Worm (Caenorhabditis elegans) whole organism, L1 larva: ENCODE results near the gene srv-24.
"Not testable (repeated sequence)": the region's sequence is repeated elsewhere in the genome, so short reads cannot be mapped to it uniquely, and the experiment has no call there.

ENCODE experiments used
- C04F5.9 ChIP-seq: sonication (generic microtip); optimal IDR thresholded peaks from 2 replicates; lab custom pipeline; 2016; ENCODE audit warnings: missing genetic modification characterization, missing compliant biosample characterization
- F16B12.6 ChIP-seq: fragments of 150-350 bp; optimal IDR thresholded peaks from 2 replicates; lab custom pipeline; 2014; ENCODE audit warnings: missing biosample characterization, missing genetic modification characterization
- blmp-1 ChIP-seq: fragments of 150-350 bp; optimal IDR thresholded peaks from 2 replicates; lab custom pipeline; 2014; ENCODE audit warnings: missing biosample characterization, missing genetic modification characterization
- ceh-90 ChIP-seq: sonication (generic microtip); optimal IDR thresholded peaks from 2 replicates; lab custom pipeline; 2016; ENCODE audit warnings: missing genetic modification characterization, missing compliant biosample characterization
- dpl-1 ChIP-seq, 3 experiments: fragments of 150-350 bp in 2 of 3; sonication (generic microtip) in 1 of 3; optimal IDR thresholded peaks; 2 replicates each; lab custom pipeline; 2014 to 2017; ENCODE audit warnings: missing biosample characterization in 3 of 3, missing genetic modification characterization in 3 of 3, missing genetic modification reagents in 3 of 3
- dsc-1 ChIP-seq: sonication (generic microtip); optimal IDR thresholded peaks from 2 replicates; lab custom pipeline; 2016; ENCODE audit warnings: mild to moderate bottlenecking, missing genetic modification characterization, missing compliant biosample characterization
- efl-3 ChIP-seq: fragments of 200-800 bp; sonication (Bioruptor generic); optimal IDR thresholded peaks from 2 replicates; lab custom pipeline; 2018; ENCODE audit warnings: mild to moderate bottlenecking, missing genetic modification characterization, missing compliant biosample characterization
- egl-13 ChIP-seq: sonication (generic microtip); optimal IDR thresholded peaks from 2 replicates; lab custom pipeline; 2016; ENCODE audit warnings: missing genotype, missing genetic modification reagents, missing genetic modification characterization, missing compliant biosample characterization
- egl-27 ChIP-seq, 2 experiments: fragments of 150-350 bp in 1 of 2; sonication (generic microtip); optimal IDR thresholded peaks; 3 replicates each; lab custom pipeline; 2017 to 2018; ENCODE audit warnings: missing biosample characterization in 2 of 2, missing genetic modification characterization in 2 of 2, missing genetic modification reagents in 2 of 2
- elt-2 ChIP-seq: sonication (generic microtip); optimal IDR thresholded peaks from 2 replicates; lab custom pipeline; 2016; ENCODE audit warnings: missing genetic modification characterization, mild to moderate bottlenecking, inconsistent platforms, missing compliant biosample characterization, missing genetic modification reagents
- elt-3 ChIP-seq, 6 experiments: fragments of 150-350 bp in 1 of 6; sonication (generic microtip); optimal IDR thresholded peaks; 2 replicates each; lab custom pipeline; 2017 to 2018; ENCODE audit warnings: missing biosample characterization in 6 of 6, missing genetic modification characterization in 6 of 6, inconsistent platforms in 1 of 6
- fkh-4 ChIP-seq: sonication (generic microtip); optimal IDR thresholded peaks from 2 replicates; lab custom pipeline; 2016; ENCODE audit warnings: missing compliant biosample characterization, missing genetic modification characterization, borderline replicate concordance
- hlh-4 ChIP-seq: sonication (generic microtip); optimal IDR thresholded peaks from 2 replicates; lab custom pipeline; 2016; ENCODE audit warnings: mild to moderate bottlenecking, missing genetic modification characterization, missing compliant biosample characterization
- lin-14 ChIP-seq: fragments of 200-800 bp; sonication (Bioruptor generic); optimal IDR thresholded peaks from 2 replicates; lab custom pipeline; 2018; ENCODE audit warnings: mild to moderate bottlenecking, missing genetic modification characterization, moderate library complexity, missing compliant biosample characterization
- lin-35 ChIP-seq, 2 experiments: fragments of 150-350 bp; optimal IDR thresholded peaks; 2 replicates each; lab custom pipeline; 2014; ENCODE audit warnings: missing biosample characterization in 2 of 2, missing genetic modification characterization in 2 of 2, missing genetic modification reagents in 2 of 2
- lir-3 ChIP-seq: sonication (generic microtip); optimal IDR thresholded peaks from 2 replicates; lab custom pipeline; 2016; ENCODE audit warnings: mild to moderate bottlenecking, missing genetic modification characterization, moderate library complexity, missing compliant biosample characterization; ENCODE audit not compliant: poor library complexity
- lsy-2 ChIP-seq, 2 experiments: fragments of 150-350 bp; optimal IDR thresholded peaks; 2 replicates each; lab custom pipeline; 2014; ENCODE audit warnings: missing biosample characterization in 2 of 2, missing genetic modification characterization in 2 of 2
- mdl-1 ChIP-seq, 2 experiments: fragments of 150-350 bp; optimal IDR thresholded peaks; 2 replicates each; lab custom pipeline; 2014 to 2017; ENCODE audit warnings: missing biosample characterization in 2 of 2, missing genetic modification characterization in 2 of 2, inconsistent platforms in 1 of 2
- nhr-20 ChIP-seq: sonication (generic microtip); optimal IDR thresholded peaks from 2 replicates; lab custom pipeline; 2016; ENCODE audit warnings: mild to moderate bottlenecking, missing genetic modification characterization, missing compliant biosample characterization
- nhr-237 ChIP-seq: fragments of 150-350 bp; optimal IDR thresholded peaks from 2 replicates; lab custom pipeline; 2014; ENCODE audit warnings: missing biosample characterization, missing genetic modification characterization
- nhr-28 ChIP-seq: fragments of 150-350 bp; optimal IDR thresholded peaks from 2 replicates; lab custom pipeline; 2014; ENCODE audit warnings: missing biosample characterization, missing genetic modification characterization
- nhr-47 ChIP-seq: sonication (generic microtip); optimal IDR thresholded peaks from 2 replicates; lab custom pipeline; 2016; ENCODE audit warnings: mild to moderate bottlenecking, missing genetic modification characterization, moderate library complexity, missing compliant biosample characterization
- nhr-71 ChIP-seq: sonication (generic microtip); optimal IDR thresholded peaks from 2 replicates; lab custom pipeline; 2016; ENCODE audit warnings: mild to moderate bottlenecking, missing genetic modification characterization, moderate library complexity, missing compliant biosample characterization
- nhr-85 ChIP-seq: sonication (generic microtip); peaks from one replicate; lab custom pipeline; 2016; ENCODE audit warnings: missing genetic modification characterization, inconsistent platforms, missing compliant biosample characterization
- pag-3 ChIP-seq: sonication (generic microtip); optimal IDR thresholded peaks from 2 replicates; lab custom pipeline; 2017; ENCODE audit warnings: missing genetic modification characterization, mild to moderate bottlenecking, missing compliant biosample characterization, antibody characterized with exemption, borderline replicate concordance; ENCODE audit not compliant: insufficient read depth
- pax-3 ChIP-seq: fragments of 200-800 bp; sonication (Bioruptor generic); optimal IDR thresholded peaks from 2 replicates; lab custom pipeline; 2018; ENCODE audit warnings: mild to moderate bottlenecking, missing genetic modification characterization, moderate library complexity, missing compliant biosample characterization
- sox-4 ChIP-seq: sonication (generic microtip); optimal IDR thresholded peaks from 2 replicates; lab custom pipeline; 2016; ENCODE audit warnings: missing genetic modification characterization, missing compliant biosample characterization
- swsn-7 ChIP-seq: sonication (generic microtip); optimal IDR thresholded peaks from 2 replicates; lab custom pipeline; 2016; ENCODE audit warnings: missing genetic modification characterization, missing compliant biosample characterization
- tlp-1 ChIP-seq: fragments of 150-350 bp; optimal IDR thresholded peaks from 2 replicates; lab custom pipeline; 2014; ENCODE audit warnings: missing biosample characterization, missing genetic modification characterization
- unc-62 ChIP-seq: fragments of 150-350 bp; optimal IDR thresholded peaks from 2 replicates; lab custom pipeline; 2014; ENCODE audit warnings: missing biosample characterization, missing genetic modification reagents, missing genetic modification characterization
- unc-86 ChIP-seq: sonication (generic microtip); optimal IDR thresholded peaks from 2 replicates; lab custom pipeline; 2016; ENCODE audit warnings: missing genetic modification characterization, missing compliant biosample characterization
- unc-98 ChIP-seq: fragments of 200-800 bp; sonication (Bioruptor generic); IDR thresholded peaks from 2 replicates; pipeline ENCODE4 v1.3.6; 2022; ENCODE audit warnings: missing genetic modification characterization, missing compliant biosample characterization
- vab-15 ChIP-seq: sonication (generic microtip); optimal IDR thresholded peaks from 2 replicates; lab custom pipeline; 2017; ENCODE audit warnings: missing genotype, mild to moderate bottlenecking, missing genetic modification characterization, missing compliant biosample characterization
- ztf-11 ChIP-seq, 2 experiments: sonication (generic microtip); optimal IDR thresholded peaks; 2 replicates each; lab custom pipeline; 2016 to 2017; ENCODE audit warnings: missing genetic modification characterization in 2 of 2, missing biosample characterization in 1 of 2, missing compliant biosample characterization in 1 of 2

The srv-24 gene

ce11 chrIV:6258967-6259366 lies 31.7 kb downstream of the srv-24 start:
- TF ChIP-seq pax-3 (no peak), swsn-7 (no peak), tlp-1 (tag; lab: Kevin White, UChicago) (no peak), sox-4 (tag; lab: Kevin White, UChicago) (no peak), C04F5.9 (tag; lab: Kevin White, UChicago) (no peak), blmp-1 (tag; lab: Kevin White, UChicago) (no peak), egl-27 (tag; optimal IDR thresholded peaks at IDR 0.05; lab: Kevin White, UChicago) (no peak)

- TF ChIP-seq nhr-28 (tag; lab: Kevin White, UChicago) (no peak), fkh-4 (tag; lab: Kevin White, UChicago) (no peak), hlh-4 (tag; lab: Kevin White, UChicago) (no peak), ceh-90 (tag; lab: Kevin White, UChicago) (no peak), efl-3 (GFP tag; lab: Kevin White, UChicago) (no peak), ztf-11 (tag; optimal IDR thresholded peaks at IDR 0.05; lab: Kevin White, UChicago) (no peak), pax-3 (no peak), dsc-1 (tag; lab: Kevin White, UChicago) (no peak), F16B12.6 (tag; lab: Kevin White, UChicago) (no peak), pag-3 (tag; lab: Kevin White, UChicago) (no peak), mdl-1 (tag; optimal IDR thresholded peaks at IDR 0.05; lab: Kevin White, UChicago) (no peak), elt-2 (tag; lab: Kevin White, UChicago) (no peak), nhr-71 (tag; lab: Kevin White, UChicago) (no peak), unc-86 (tag; lab: Kevin White, UChicago) (no peak), elt-3 (tag; optimal IDR thresholded peaks at IDR 0.05; lab: Kevin White, UChicago) (no peak), lir-3 (no peak), egl-13 (tag; lab: Kevin White, UChicago) (no peak), unc-98 (GFP tag; lab: Robert Waterston, UW) (no peak), nhr-237 (tag; lab: Kevin White, UChicago) (no peak), vab-15 (tag; lab: Kevin White, UChicago) (no peak)
These were observed 36.0 kb downstream of the srv-24 start, which contains the start of gene T13A10.64 for ce11 chrIV:6254635-6255034. Gene T13A10.64, plus strand, starts transcription at chrIV:6254935.

DNA sequence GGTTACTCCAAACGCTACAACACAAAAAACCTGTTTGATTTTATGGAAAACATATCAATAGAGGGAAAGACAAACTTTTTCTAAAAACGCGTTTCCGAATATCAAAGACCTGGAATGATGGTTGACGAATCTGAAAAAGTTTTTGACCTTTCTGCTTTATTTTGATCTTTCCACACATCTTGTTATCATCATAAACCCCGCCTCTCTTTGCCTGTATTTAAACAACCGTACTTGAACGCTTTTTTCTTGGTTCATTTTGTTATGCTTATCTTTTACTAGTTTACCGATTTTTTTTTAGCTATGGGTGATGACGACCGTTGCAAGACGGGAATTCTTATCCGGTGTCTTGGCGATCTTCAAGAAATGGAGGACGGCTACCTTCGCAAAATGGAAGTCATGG lies 37.6 kb downstream of the srv-24 start, which contains the start of gene T13A10.2:
Gene T13A10.2 (plus strand): TSS at position 301 of the 400 bp plus-strand sequence.
- TF ChIP-seq egl-27 (tag; optimal IDR thresholded peaks at IDR 0.05; lab: Kevin White, UChicago); pag-3 (tag; lab: Kevin White, UChicago); vab-15 (tag; lab: Kevin White, UChicago): not testable (repeated sequence)

DNA sequence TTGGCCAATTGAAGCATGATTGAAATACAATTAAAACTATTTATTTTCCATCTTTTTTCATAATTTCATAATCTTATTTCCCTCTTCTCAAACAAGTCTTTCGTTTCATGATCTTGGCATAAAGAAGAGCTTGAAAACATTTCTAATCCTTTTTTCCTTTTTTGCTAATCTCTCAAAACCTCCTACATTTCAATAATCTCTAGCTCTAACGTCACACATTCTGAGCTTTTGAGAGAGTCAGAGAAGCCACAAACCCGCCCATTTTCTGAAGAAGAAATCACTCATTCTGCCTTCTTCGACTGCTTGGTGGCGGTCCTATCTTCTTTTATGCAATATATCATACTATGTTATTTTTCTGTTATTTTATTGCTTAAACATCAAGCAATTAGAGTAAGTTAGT lies 41.0 kb downstream of the srv-24 start, which contains the start of gene F58F9.1:
Gene F58F9.1 (plus strand): TSS at position 251 of the 400 bp plus-strand sequence.
- TF ChIP-seq elt-3 (tag; optimal IDR thresholded peaks at IDR 0.05; lab: Kevin White, UChicago): no peak
- TF ChIP-seq egl-13 (tag; lab: Kevin White, UChicago): peak; percentile 9
- TF ChIP-seq unc-86 (tag; lab: Kevin White, UChicago): no peak
- TF ChIP-seq swsn-7: peak; percentile 4
- peak; percentile 64 for TF ChIP-seq lin-14 (GFP tag; lab: Kevin White, UChicago)
- TF ChIP-seq dsc-1 (tag; lab: Kevin White, UChicago): peak; percentile 37
- TF ChIP-seq ztf-11 (tag; optimal IDR thresholded peaks at IDR 0.05; lab: Kevin White, UChicago): no peak
- peak; percentile 29 for TF ChIP-seq nhr-47

DNA sequence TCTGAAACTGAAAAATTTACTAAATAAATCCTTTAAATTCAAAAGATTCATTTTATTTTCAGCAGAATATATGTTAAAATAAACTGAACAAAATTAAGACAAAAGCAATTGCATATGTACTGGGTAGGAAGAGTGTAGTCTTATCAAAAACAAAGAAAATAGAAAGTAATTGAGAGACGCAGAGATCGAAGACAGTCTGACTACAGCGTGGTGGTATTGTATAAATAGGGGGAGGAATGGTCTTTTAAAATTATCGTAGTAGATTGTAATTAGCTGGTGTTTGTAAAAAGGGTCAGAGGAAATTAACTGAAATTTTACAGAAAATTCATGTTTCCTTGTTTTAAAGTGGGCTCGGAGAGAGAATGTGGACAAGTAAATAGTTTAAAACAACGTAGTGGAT lies 42.2 kb downstream of the srv-24 start, which contains the start of gene acox-3:
Gene acox-3 (minus strand): TSS at position 7 of the 400 bp plus-strand sequence.
- peak; percentile 27 for TF ChIP-seq nhr-85
- TF ChIP-seq dpl-1 (GFP tag; optimal IDR thresholded peaks at IDR 0.05; lab: Kevin White, UChicago): peak in 1 of 3 experiments; percentile 5
- peak in 1 of 2 experiments; percentile 52 for TF ChIP-seq lin-35 (GFP tag; optimal IDR thresholded peaks at IDR 0.05; lab: Kevin White, UChicago)
- peak; percentile 54 for TF ChIP-seq elt-2 (tag; lab: Kevin White, UChicago)
- no peak for TF ChIP-seq lin-14 (GFP tag; lab: Kevin White, UChicago)
- TF ChIP-seq nhr-71 (tag; lab: Kevin White, UChicago): peak; percentile 33
- TF ChIP-seq pax-3: no peak
- TF ChIP-seq elt-3 (tag; optimal IDR thresholded peaks at IDR 0.05; lab: Kevin White, UChicago): peak in 2 of 6 experiments; percentile 54 to 55
- TF ChIP-seq blmp-1 (tag; lab: Kevin White, UChicago): peak; percentile 43
- peak; percentile 92 for TF ChIP-seq nhr-20 (tag; lab: Kevin White, UChicago)
- peak in 1 of 2 experiments; percentile 7 for TF ChIP-seq lsy-2 (tag; optimal IDR thresholded peaks at IDR 0.05; lab: Kevin White, UChicago)
- TF ChIP-seq unc-62 (GFP tag; lab: Kevin White, UChicago): no peak
- TF ChIP-seq, all 84 proteins: peak for 9
